Fruit fly (Drosophila melanogaster): ENCODE measurements around the gene CG33169.

The CG33169 gene

DNA sequence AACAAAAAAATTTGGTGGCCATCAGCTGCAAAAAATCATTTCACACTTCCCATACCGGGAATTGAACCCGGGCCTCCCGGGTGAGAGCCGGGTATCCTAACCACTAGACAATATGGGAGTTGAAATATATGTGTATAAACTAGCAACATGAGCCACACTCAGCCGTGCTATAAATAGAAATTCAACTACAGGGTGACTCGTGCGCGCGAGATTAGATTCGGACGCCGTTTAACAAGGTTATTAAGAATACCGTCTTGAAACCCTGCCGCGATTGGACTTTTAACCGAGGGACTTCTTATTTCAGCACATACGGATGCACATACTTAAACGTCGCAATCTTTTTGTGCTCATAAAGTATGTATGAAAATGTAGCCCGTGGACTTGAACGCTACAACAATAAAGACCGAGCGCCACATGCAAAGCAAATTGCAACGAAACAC is 16.0 kb upstream of the CG33169 start (continued):
- TF ChIP-seq Mad (GFP tag; optimal IDR thresholded peaks at IDR 0.05) (no peak), twi (tag; optimal IDR thresholded peaks at IDR 0.05) (no peak), CG8290 (GFP tag; optimal IDR thresholded peaks at IDR 0.05) (no peak), CG8290 (tag; optimal IDR thresholded peaks at IDR 0.05) (peak in 1 of 2 experiments; percentile 31), eve (GFP tag; optimal IDR thresholded peaks at IDR 0.05) (no peak), CG17612 (GFP tag; IDR thresholded peaks at IDR 0.05) (no peak), CG31224 (GFP tag; IDR thresholded peaks at IDR 0.05) (no peak), CG30020 (tag; optimal IDR thresholded peaks at IDR 0.05) (no peak), CG10979 (tag; optimal IDR thresholded peaks at IDR 0.05) (no peak), bigmax (GFP tag; optimal IDR thresholded peaks at IDR 0.05) (peak; percentile 16), CG4820 (GFP tag; optimal IDR thresholded peaks at IDR 0.05) (no peak), MESR4 (GFP tag; optimal IDR thresholded peaks at IDR 0.05) (no peak), wek (GFP tag; optimal IDR thresholded peaks at IDR 0.05) (no peak), ase (GFP tag; IDR thresholded peaks at IDR 0.05) (no peak), Dip3 (GFP tag; optimal IDR thresholded peaks at IDR 0.05) (no peak), onecut (GFP tag; IDR thresholded peaks at IDR 0.05) (no peak), D19A (tag; optimal IDR thresholded peaks at IDR 0.05) (no peak), row (GFP tag; IDR thresholded peaks at IDR 0.05) (no peak), ara (GFP tag; IDR thresholded peaks at IDR 0.05) (no peak), BEAF-32 (GFP tag; optimal IDR thresholded peaks at IDR 0.05) (no peak), knrl (GFP tag; IDR thresholded peaks at IDR 0.05; ENCODE audit: partially characterized antibody) (peak; percentile 82), CG4424 (GFP tag; optimal IDR thresholded peaks at IDR 0.05) (no peak), CG8765 (GFP tag; IDR thresholded peaks at IDR 0.05) (no peak), hb (GFP tag; IDR thresholded peaks at IDR 0.05; ENCODE audit: partially characterized antibody) (peak; percentile 86), CG15479 (GFP tag; optimal IDR thresholded peaks at IDR 0.05) (no peak), CG17328 (GFP tag; IDR thresholded peaks at IDR 0.05) (0 out of 2 replicates have a peak, but pooled peaks have one; percentile 15), CG15011 (GFP tag; optimal IDR thresholded peaks at IDR 0.05) (no peak), CG10565 (GFP tag; optimal IDR thresholded peaks at IDR 0.05) (no peak), CG9609 (GFP tag; optimal IDR thresholded peaks at IDR 0.05) (no peak), CG11093 (GFP tag; IDR thresholded peaks at IDR 0.05) (no peak), Pdp1 (GFP tag; optimal IDR thresholded peaks at IDR 0.05) (no peak), gfzf (GFP tag; optimal IDR thresholded peaks at IDR 0.05) (no peak), Oli (tag; optimal IDR thresholded peaks at IDR 0.05) (no peak), wdn (GFP tag; IDR thresholded peaks at IDR 0.05) (no peak), rib (GFP tag; IDR thresholded peaks at IDR 0.05) (0 out of 2 replicates have a peak, but pooled peaks have one; percentile 41), lab (GFP tag; optimal IDR thresholded peaks at IDR 0.05) (no peak), CG12155 (GFP tag; optimal IDR thresholded peaks at IDR 0.05) (no peak), CG9932 (GFP tag; IDR thresholded peaks at IDR 0.05) (no peak), Sin3A (optimal IDR thresholded peaks at IDR 0.05) (no peak), ash1 (GFP tag; optimal IDR thresholded peaks at IDR 0.05) (no peak), abd-A (tag; optimal IDR thresholded peaks at IDR 0.05) (no peak), unc-4 (GFP tag; IDR thresholded peaks at IDR 0.05; ENCODE audit: partially characterized antibody) (peak; percentile 60), fu2 (GFP tag; optimal IDR thresholded peaks at IDR 0.05) (no peak), CG13775 (GFP tag; optimal IDR thresholded peaks at IDR 0.05) (no peak), CG18011 (GFP tag; optimal IDR thresholded peaks at IDR 0.05) (no peak), Doc2 (GFP tag; IDR thresholded peaks at IDR 0.05) (no peak), chinmo (GFP tag; IDR thresholded peaks at IDR 0.05; ENCODE audit: partially characterized antibody) (peak; percentile 84; the same call in 2 of the 4 replicates), Spps (tag; optimal IDR thresholded peaks at IDR 0.05) (no peak), emc (GFP tag; optimal IDR thresholded peaks at IDR 0.05) (no peak), Scr (GFP tag; IDR thresholded peaks at IDR 0.05; ENCODE audit: partially characterized antibody) (peak; percentile 81), chm (GFP tag; IDR thresholded peaks at IDR 0.05) (no peak), run (tag; optimal IDR thresholded peaks at IDR 0.05) (no peak)
